1 fruit fly cellular context compared by ENCODE assay signal in genomic region chr2L:12546043-12546942, dm6.
TF ChIP-seq lines count a peak whose summit lies in the region.

bun (minus strand) TSS chr2L:12546611.

TF ChIP-seq in whole organism, embryonic, 481 proteins besides CTCF, POLR2A, EP300 and RAD21 (continued from another document and continues in another):
- TF ChIP-seq CG17385 (GFP tag; optimal IDR thresholded peaks at IDR 0.05; lab: Kevin White, UChicago) (peak; percentile 7), CoRest (tag; optimal IDR thresholded peaks at IDR 0.05; lab: Kevin White, UChicago) (peak; percentile 25), ara (GFP tag; IDR thresholded peaks at IDR 0.05; lab: Robert Waterston, UW) (no peak), so (GFP tag; IDR thresholded peaks at IDR 0.05; lab: Robert Waterston, UW) (no peak), CG11085 (GFP tag; IDR thresholded peaks at IDR 0.05; lab: Robert Waterston, UW) (no peak), ci (GFP tag; IDR thresholded peaks at IDR 0.05; lab: Robert Waterston, UW) (no peak), knrl (GFP tag; IDR thresholded peaks at IDR 0.05; lab: Robert Waterston, UW; ENCODE audit: partially characterized antibody) (peak; percentile 100), nom (GFP tag; optimal IDR thresholded peaks at IDR 0.05; lab: Kevin White, UChicago) (no peak), Eip74EF (GFP tag; optimal IDR thresholded peaks at IDR 0.05; lab: Kevin White, UChicago) (peak in 1 of 2 experiments; percentile 42), trh (GFP tag; optimal IDR thresholded peaks at IDR 0.05; lab: Kevin White, UChicago) (no peak), Ravus (GFP tag; IDR thresholded peaks at IDR 0.05; lab: Robert Waterston, UW) (no peak), pnt (GFP tag; optimal IDR thresholded peaks at IDR 0.05; lab: Kevin White, UChicago) (no peak), Dref (GFP tag; IDR thresholded peaks at IDR 0.05; lab: Robert Waterston, UW) (peak; percentile 94), toy (GFP tag; IDR thresholded peaks at IDR 0.05; lab: Robert Waterston, UW) (no peak), CG6254 (GFP tag; optimal IDR thresholded peaks at IDR 0.05; lab: Kevin White, UChicago) (no peak), Elba2 (GFP tag; optimal IDR thresholded peaks at IDR 0.05; lab: Kevin White, UChicago) (no peak), twi (tag; optimal IDR thresholded peaks at IDR 0.05; lab: Kevin White, UChicago) (no peak), Ptx1 (GFP tag; IDR thresholded peaks at IDR 0.05; lab: Robert Waterston, UW) (no peak), MESR4 (GFP tag; optimal IDR thresholded peaks at IDR 0.05; lab: Kevin White, UChicago) (peak; percentile 91), CG10959 (GFP tag; IDR thresholded peaks at IDR 0.05; lab: Robert Waterston, UW) (no peak), D19B (GFP tag; optimal IDR thresholded peaks at IDR 0.05; lab: Kevin White, UChicago) (no peak), CG13894 (tag; optimal IDR thresholded peaks at IDR 0.05; lab: Kevin White, UChicago) (peak; percentile 25), exex (tag; optimal IDR thresholded peaks at IDR 0.05; lab: Kevin White, UChicago) (no peak), CG3281 (GFP tag; optimal IDR thresholded peaks at IDR 0.05; lab: Kevin White, UChicago) (no peak), Doc2 (GFP tag; IDR thresholded peaks at IDR 0.05; lab: Robert Waterston, UW) (no peak), az2 (GFP tag; optimal IDR thresholded peaks at IDR 0.05; lab: Kevin White, UChicago) (no peak), sr (GFP tag; IDR thresholded peaks at IDR 0.05; lab: Robert Waterston, UW) (no peak), sd (tag; optimal IDR thresholded peaks at IDR 0.05; lab: Kevin White, UChicago) (peak; percentile 45), Hmx (GFP tag; optimal IDR thresholded peaks at IDR 0.05; lab: Kevin White, UChicago) (no peak), zf30C (GFP tag; optimal IDR thresholded peaks at IDR 0.05; lab: Kevin White, UChicago) (no peak), Hr78 (GFP tag; optimal IDR thresholded peaks at IDR 0.05; lab: Kevin White, UChicago) (no peak), CG8924 (tag; optimal IDR thresholded peaks at IDR 0.05; lab: Kevin White, UChicago) (peak; percentile 10), CG4730 (GFP tag; IDR thresholded peaks at IDR 0.05; lab: Robert Waterston, UW) (no peak), dpn (GFP tag; optimal IDR thresholded peaks at IDR 0.05; lab: Kevin White, UChicago) (no peak), bcd (GFP tag; optimal IDR thresholded peaks at IDR 0.05; lab: Kevin White, UChicago) (no peak), cg (GFP tag; optimal IDR thresholded peaks at IDR 0.05; lab: Kevin White, UChicago) (peak; percentile 99), Dp (GFP tag; optimal IDR thresholded peaks at IDR 0.05; lab: Kevin White, UChicago) (peak; percentile 94), HHEX (GFP tag; optimal IDR thresholded peaks at IDR 0.05; lab: Kevin White, UChicago) (no peak), nau (GFP tag; optimal IDR thresholded peaks at IDR 0.05; lab: Kevin White, UChicago) (no peak), sens (GFP tag; lab: Kevin White, UChicago) (peak; percentile 48), Ets65A (GFP tag; lab: Kevin White, UChicago) (no peak), oc (tag; optimal IDR thresholded peaks at IDR 0.05; lab: Kevin White, UChicago) (no peak), ATbp (GFP tag; optimal IDR thresholded peaks at IDR 0.05; lab: Kevin White, UChicago) (no peak), gt (GFP tag; IDR thresholded peaks at IDR 0.05; lab: Robert Waterston, UW) (no peak), da (GFP tag; optimal IDR thresholded peaks at IDR 0.05; lab: Kevin White, UChicago) (no peak), dan (GFP tag; IDR thresholded peaks at IDR 0.05; lab: Robert Waterston, UW) (no peak), CG11398 (GFP tag; optimal IDR thresholded peaks at IDR 0.05; lab: Kevin White, UChicago) (no peak), CG34224 (GFP tag; IDR thresholded peaks at IDR 0.05; lab: Robert Waterston, UW; ENCODE audit: partially characterized antibody) (peak; percentile 99), CG7745 (tag; optimal IDR thresholded peaks at IDR 0.05; lab: Kevin White, UChicago) (no peak), cad (GFP tag; optimal IDR thresholded peaks at IDR 0.05; lab: Kevin White, UChicago) (no peak), run (tag; optimal IDR thresholded peaks at IDR 0.05; lab: Kevin White, UChicago) (no peak), crc (GFP tag; optimal IDR thresholded peaks at IDR 0.05; lab: Kevin White, UChicago) (no peak), CG6175 (GFP tag; IDR thresholded peaks at IDR 0.05; lab: Robert Waterston, UW) (no peak), CG6791 (GFP tag; IDR thresholded peaks at IDR 0.05; lab: Robert Waterston, UW; ENCODE audit: partially characterized antibody) (peak; percentile 99), ash1 (GFP tag; optimal IDR thresholded peaks at IDR 0.05; lab: Kevin White, UChicago) (no peak), ab (GFP tag; optimal IDR thresholded peaks at IDR 0.05; lab: Kevin White, UChicago) (no peak), HLH54F (GFP tag; optimal IDR thresholded peaks at IDR 0.05; lab: Kevin White, UChicago) (no peak), sima (GFP tag; optimal IDR thresholded peaks at IDR 0.05; lab: Kevin White, UChicago) (no peak), p53 (GFP tag; optimal IDR thresholded peaks at IDR 0.05; lab: Kevin White, UChicago) (no peak), Rfx (GFP tag; IDR thresholded peaks at IDR 0.05; lab: Robert Waterston, UW) (peak; percentile 60), stc (GFP tag; IDR thresholded peaks at IDR 0.05; lab: Robert Waterston, UW) (no peak), mld (GFP tag; IDR thresholded peaks at IDR 0.05; lab: Robert Waterston, UW; ENCODE audit: partially characterized antibody) (peak; percentile 98), Opbp (GFP tag; IDR thresholded peaks at IDR 0.05; lab: Robert Waterston, UW; ENCODE audit: partially characterized antibody) (peak; percentile 99), fd64A (GFP tag; optimal IDR thresholded peaks at IDR 0.05; lab: Kevin White, UChicago) (no peak), Myb (GFP tag; optimal IDR thresholded peaks at IDR 0.05; lab: Kevin White, UChicago) (peak; percentile 12), dmrt11E (tag; optimal IDR thresholded peaks at IDR 0.05; lab: Kevin White, UChicago) (no peak), ham (GFP tag; IDR thresholded peaks at IDR 0.05; lab: Robert Waterston, UW) (no peak), PHDP (tag; optimal IDR thresholded peaks at IDR 0.05; lab: Kevin White, UChicago) (no peak), CG2875 (GFP tag; optimal IDR thresholded peaks at IDR 0.05; lab: Kevin White, UChicago) (no peak), gce (GFP tag; IDR thresholded peaks at IDR 0.05; lab: Robert Waterston, UW) (no peak), gfzf (GFP tag; optimal IDR thresholded peaks at IDR 0.05; lab: Kevin White, UChicago) (peak; percentile 96), CG11560 (tag; IDR thresholded peaks at IDR 0.05; lab: Robert Waterston, UW) (no peak; the same call in 2 of the 3 replicates), CG2678 (tag; optimal IDR thresholded peaks at IDR 0.05; lab: Kevin White, UChicago) (peak; percentile 5), sisA (GFP tag; IDR thresholded peaks at IDR 0.05; lab: Robert Waterston, UW) (no peak), CG1792 (GFP tag; optimal IDR thresholded peaks at IDR 0.05; lab: Kevin White, UChicago) (no peak), NfI (GFP tag; optimal IDR thresholded peaks at IDR 0.05; lab: Kevin White, UChicago) (peak; percentile 16), Bgb (GFP tag; IDR thresholded peaks at IDR 0.05; lab: Robert Waterston, UW; ENCODE audit: partially characterized antibody) (peak; percentile 100), dysf (GFP tag; IDR thresholded peaks at IDR 0.05; lab: Robert Waterston, UW) (no peak), hth (optimal IDR thresholded peaks at IDR 0.05; lab: Kevin White, UChicago) (no peak), pho (GFP tag; optimal IDR thresholded peaks at IDR 0.05; lab: Kevin White, UChicago) (peak; percentile 8), Drgx (GFP tag; IDR thresholded peaks at IDR 0.05; lab: Robert Waterston, UW) (peak; percentile 4; the same call in 1 of the 2 replicates), CG10565 (GFP tag; optimal IDR thresholded peaks at IDR 0.05; lab: Kevin White, UChicago) (no peak), shn (GFP tag; optimal IDR thresholded peaks at IDR 0.05; lab: Kevin White, UChicago) (no peak), Atf3 (GFP tag; optimal IDR thresholded peaks at IDR 0.05; lab: Kevin White, UChicago) (no peak), zfh1 (GFP tag; IDR thresholded peaks at IDR 0.05; lab: Robert Waterston, UW) (no peak), CG2120 (GFP tag; optimal IDR thresholded peaks at IDR 0.05; lab: Kevin White, UChicago) (no peak), CG12104 (GFP tag; optimal IDR thresholded peaks at IDR 0.05; lab: Kevin White, UChicago) (no peak), tap (tag; optimal IDR thresholded peaks at IDR 0.05; lab: Kevin White, UChicago) (no peak), crp (GFP tag; optimal IDR thresholded peaks at IDR 0.05; lab: Kevin White, UChicago) (no peak), Hey (tag; optimal IDR thresholded peaks at IDR 0.05; lab: Kevin White, UChicago) (no peak), sens-2 (GFP tag; IDR thresholded peaks at IDR 0.05; lab: Robert Waterston, UW) (no peak), CG18764 (GFP tag; optimal IDR thresholded peaks at IDR 0.05; lab: Kevin White, UChicago) (no peak), CG11504 (tag; optimal IDR thresholded peaks at IDR 0.05; lab: Kevin White, UChicago) (peak; percentile 46), CG12219 (GFP tag; optimal IDR thresholded peaks at IDR 0.05; lab: Kevin White, UChicago) (no peak), CG15011 (GFP tag; optimal IDR thresholded peaks at IDR 0.05; lab: Kevin White, UChicago) (no peak), vfl (GFP tag; optimal IDR thresholded peaks at IDR 0.05; lab: Kevin White, UChicago) (no peak), CG14860 (GFP tag; IDR thresholded peaks at IDR 0.05; lab: Robert Waterston, UW; ENCODE audit: partially characterized antibody) (peak; percentile 99), Hand (GFP tag; optimal IDR thresholded peaks at IDR 0.05; lab: Kevin White, UChicago) (no peak), CG8765 (GFP tag; IDR thresholded peaks at IDR 0.05; lab: Robert Waterston, UW) (no peak), sim (GFP tag; IDR thresholded peaks at IDR 0.05; lab: Robert Waterston, UW) (no peak), CG10431 (GFP tag; optimal IDR thresholded peaks at IDR 0.05; lab: Kevin White, UChicago) (no peak), MTF-1 (GFP tag; optimal IDR thresholded peaks at IDR 0.05; lab: Kevin White, UChicago; ENCODE audit: borderline replicate concordance) (no peak), CG31365 (tag; optimal IDR thresholded peaks at IDR 0.05; lab: Kevin White, UChicago) (no peak), gsb-n (tag; optimal IDR thresholded peaks at IDR 0.05; lab: Kevin White, UChicago) (peak; percentile 18), fd3F (GFP tag; optimal IDR thresholded peaks at IDR 0.05; lab: Kevin White, UChicago) (no peak), CG12769 (tag; optimal IDR thresholded peaks at IDR 0.05; lab: Kevin White, UChicago) (peak; percentile 37), ERR (GFP tag; optimal IDR thresholded peaks at IDR 0.05; lab: Kevin White, UChicago) (no peak), CG3065 (GFP tag; optimal IDR thresholded peaks at IDR 0.05; lab: Kevin White, UChicago) (no peak), Kr (GFP tag; optimal IDR thresholded peaks at IDR 0.05; lab: Kevin White, UChicago) (no peak), CG7839 (tag; optimal IDR thresholded peaks at IDR 0.05; lab: Kevin White, UChicago) (no peak), eve (GFP tag; optimal IDR thresholded peaks at IDR 0.05; lab: Kevin White, UChicago) (no peak), CG7987 (GFP tag; optimal IDR thresholded peaks at IDR 0.05; lab: Kevin White, UChicago) (peak; percentile 15), CG8359 (GFP tag; optimal IDR thresholded peaks at IDR 0.05; lab: Kevin White, UChicago; ENCODE audit: borderline replicate concordance) (no peak), al (GFP tag; IDR thresholded peaks at IDR 0.05; lab: Robert Waterston, UW) (no peak), repo (GFP tag; optimal IDR thresholded peaks at IDR 0.05; lab: Kevin White, UChicago) (no peak), prd (optimal IDR thresholded peaks at IDR 0.05; lab: Kevin White, UChicago) (no peak), prd (GFP tag; IDR thresholded peaks at IDR 0.05; lab: Robert Waterston, UW) (no peak), unc-4 (GFP tag; IDR thresholded peaks at IDR 0.05; lab: Robert Waterston, UW; ENCODE audit: partially characterized antibody) (peak; percentile 98), CG42726 (GFP tag; IDR thresholded peaks at IDR 0.05; lab: Robert Waterston, UW; ENCODE audit: partially characterized antibody) (peak; percentile 100), Oli (tag; optimal IDR thresholded peaks at IDR 0.05; lab: Kevin White, UChicago) (no peak), D19A (tag; optimal IDR thresholded peaks at IDR 0.05; lab: Kevin White, UChicago) (no peak), Poxn (GFP tag; IDR thresholded peaks at IDR 0.05; lab: Robert Waterston, UW) (no peak), grau (tag; optimal IDR thresholded peaks at IDR 0.05; lab: Kevin White, UChicago) (peak; percentile 1), CG3163 (GFP tag; optimal IDR thresholded peaks at IDR 0.05; lab: Kevin White, UChicago) (peak; percentile 50), wdn (GFP tag; IDR thresholded peaks at IDR 0.05; lab: Robert Waterston, UW) (no peak), YL-1 (GFP tag; optimal IDR thresholded peaks at IDR 0.05; lab: Kevin White, UChicago) (peak; percentile 3), dmrt99B (tag; optimal IDR thresholded peaks at IDR 0.05; lab: Kevin White, UChicago) (no peak), CG12659 (GFP tag; optimal IDR thresholded peaks at IDR 0.05; lab: Kevin White, UChicago) (peak; percentile 89), hb (GFP tag; IDR thresholded peaks at IDR 0.05; lab: Robert Waterston, UW; ENCODE audit: partially characterized antibody) (peak; percentile 99), HLH3B (GFP tag; IDR thresholded peaks at IDR 0.05; lab: Robert Waterston, UW) (no peak), Hr51 (GFP tag; optimal IDR thresholded peaks at IDR 0.05; lab: Kevin White, UChicago) (no peak), ems (GFP tag; optimal IDR thresholded peaks at IDR 0.05; lab: Kevin White, UChicago) (no peak), CG16863 (GFP tag; optimal IDR thresholded peaks at IDR 0.05; lab: Kevin White, UChicago) (no peak), jing (GFP tag; optimal IDR thresholded peaks at IDR 0.05; lab: Kevin White, UChicago) (no peak), sob (GFP tag; IDR thresholded peaks at IDR 0.05; lab: Robert Waterston, UW) (no peak; the same call in 1 of the 2 replicates), CG16813 (GFP tag; IDR thresholded peaks at IDR 0.05; lab: Robert Waterston, UW; ENCODE audit: partially characterized antibody) (peak; percentile 100), CG5245 (GFP tag; optimal IDR thresholded peaks at IDR 0.05; lab: Kevin White, UChicago) (no peak), CG14965 (GFP tag; optimal IDR thresholded peaks at IDR 0.05; lab: Kevin White, UChicago; ENCODE audit: borderline replicate concordance) (no peak)
